Fruit fly (Drosophila melanogaster) whole organism, embryonic: ENCODE data around the gene CG18749.

Experiments
- Aef1 ChIP-seq: fragments of 200-800 bp; sonication (Bioruptor generic); IDR thresholded peaks from 3 replicates; pipeline ENCODE4 v1.3.6; 2022; ENCODE audit warnings: missing biosample characterization, missing genetic modification characterization
- Bgb ChIP-seq: fragments of 200-800 bp; sonication (Bioruptor generic); IDR thresholded peaks from 2 replicates; pipeline ENCODE4 v1.3.6; 2022; ENCODE audit warnings: missing biosample characterization, missing genetic modification characterization; ENCODE audit not compliant: partially characterized antibody
- CG12744 ChIP-seq: fragments of 200-800 bp; sonication (Bioruptor generic); optimal IDR thresholded peaks from 2 replicates; lab custom pipeline; 2016; ENCODE audit warnings: missing biosample characterization, missing genetic modification characterization
- CG13287 ChIP-seq: fragments of 200-800 bp; sonication (Bioruptor generic); IDR thresholded peaks from 2 replicates; pipeline ENCODE4 v1.3.6; 2022; ENCODE audit warnings: missing biosample characterization, missing genetic modification characterization; ENCODE audit not compliant: partially characterized antibody
- CG14050 ChIP-seq: fragments of 200-800 bp; sonication (Bioruptor generic); IDR thresholded peaks from 3 replicates; pipeline ENCODE4 v1.3.6; 2022; ENCODE audit warnings: missing biosample characterization, missing genetic modification characterization
- CG15011 ChIP-seq: fragments of 200-800 bp; sonication (Bioruptor generic); optimal IDR thresholded peaks from 3 replicates; lab custom pipeline; 2018; ENCODE audit warnings: missing biosample characterization, mild to moderate bottlenecking, missing genetic modification characterization
- CG15269 ChIP-seq: fragments of 200-800 bp; sonication (Bioruptor generic); optimal IDR thresholded peaks from 2 replicates; lab custom pipeline; 2018; ENCODE audit warnings: missing biosample characterization, mild to moderate bottlenecking, missing genetic modification characterization, moderate library complexity
- CG1529 ChIP-seq: fragments of 200-800 bp; sonication (Bioruptor generic); optimal IDR thresholded peaks from 3 replicates; lab custom pipeline; 2018; ENCODE audit warnings: missing biosample characterization, missing genetic modification characterization
- CG18619 ChIP-seq: fragments of 200-800 bp; sonication (Bioruptor generic); optimal IDR thresholded peaks from 3 replicates; lab custom pipeline; 2017; ENCODE audit warnings: missing biosample characterization, mild to moderate bottlenecking, missing genetic modification characterization
- CG2889 ChIP-seq: fragments of 200-800 bp; sonication (Bioruptor generic); IDR thresholded peaks from 3 replicates; pipeline ENCODE4 v1.3.6; 2022; ENCODE audit warnings: missing biosample characterization, missing genetic modification characterization
- CG30020 ChIP-seq: fragments of 200-800 bp; optimal IDR thresholded peaks from 2 replicates; lab custom pipeline; 2019; ENCODE audit warnings: missing biosample characterization, mild to moderate bottlenecking, missing genetic modification characterization, moderate library complexity
- CG31388 ChIP-seq: fragments of 200-800 bp; sonication (Bioruptor generic); optimal IDR thresholded peaks from 2 replicates; lab custom pipeline; 2016; ENCODE audit warnings: missing biosample characterization, missing genetic modification characterization
- CG3163 ChIP-seq: fragments of 200-800 bp; sonication (Bioruptor generic); optimal IDR thresholded peaks from 3 replicates; lab custom pipeline; 2016; ENCODE audit warnings: missing biosample characterization, missing genetic modification characterization
- CG33557 ChIP-seq: fragments of 200-800 bp; sonication (Bioruptor generic); optimal IDR thresholded peaks from 2 replicates; lab custom pipeline; 2019; ENCODE audit warnings: missing biosample characterization, mild to moderate bottlenecking, missing genetic modification characterization, moderate library complexity
- CG34224 ChIP-seq: fragments of 200-800 bp; sonication (Bioruptor generic); IDR thresholded peaks from 3 replicates; pipeline ENCODE4 v1.3.6; 2022; ENCODE audit warnings: missing biosample characterization, missing genetic modification characterization; ENCODE audit not compliant: partially characterized antibody
- CG43689 ChIP-seq: fragments of 200-800 bp; sonication (Bioruptor generic); IDR thresholded peaks from 2 replicates; pipeline ENCODE4 v1.3.6; 2022; ENCODE audit warnings: missing biosample characterization, missing genetic modification characterization
- CG8388 ChIP-seq: fragments of 200-800 bp; sonication (Bioruptor generic); optimal IDR thresholded peaks from 2 replicates; lab custom pipeline; 2019; ENCODE audit warnings: missing biosample characterization, mild to moderate bottlenecking, missing genetic modification characterization, moderate library complexity
- D ChIP-seq, 2 experiments: fragments of 200-800 bp in 1 of 2; fragments of >200 bp in 1 of 2; sonication (Bioruptor generic) in 1 of 2; optimal IDR thresholded peaks; 2 replicates in 1 of 2; 3 replicates in 1 of 2; lab custom pipeline; 2017; ENCODE audit warnings: mild to moderate bottlenecking in 1 of 2, missing biosample characterization in 1 of 2, missing genetic modification characterization in 1 of 2, missing genetic modification reagents in 1 of 2
- D19A ChIP-seq: fragments of 200-800 bp; optimal IDR thresholded peaks from 3 replicates; lab custom pipeline; 2019; ENCODE audit warnings: missing biosample characterization, mild to moderate bottlenecking, missing genetic modification characterization, moderate library complexity
- D19B ChIP-seq: fragments of 200-800 bp; sonication (Bioruptor generic); optimal IDR thresholded peaks from 2 replicates; lab custom pipeline; 2017; ENCODE audit warnings: missing biosample characterization, mild to moderate bottlenecking, missing genetic modification characterization
- Dip3 ChIP-seq: fragments of 200-800 bp; sonication (Bioruptor generic); optimal IDR thresholded peaks from 3 replicates; lab custom pipeline; 2016; ENCODE audit warnings: missing biosample characterization, missing genetic modification characterization
- Dref ChIP-seq: fragments of 200-800 bp; sonication (Bioruptor generic); IDR thresholded peaks from 2 replicates; pipeline ENCODE4 v1.3.6; 2022; ENCODE audit warnings: missing biosample characterization, missing genetic modification characterization
- HLH3B ChIP-seq: fragments of 200-800 bp; sonication (Bioruptor generic); IDR thresholded peaks from 2 replicates; pipeline ENCODE4 v1.3.6; 2022; ENCODE audit warnings: missing biosample characterization, missing genetic modification characterization
- Hsf ChIP-seq: fragments of 200-800 bp; sonication (Bioruptor generic); optimal IDR thresholded peaks from 3 replicates; lab custom pipeline; 2016; ENCODE audit warnings: missing biosample characterization, missing genetic modification characterization
- NC2β ChIP-seq: fragments of 200-800 bp; sonication (Bioruptor generic); optimal IDR thresholded peaks from 2 replicates; lab custom pipeline; 2016; ENCODE audit warnings: missing biosample characterization, missing genetic modification characterization
- Nf-YC ChIP-seq: fragments of 200-800 bp; optimal IDR thresholded peaks from 3 replicates; lab custom pipeline; 2019; ENCODE audit warnings: missing biosample characterization, mild to moderate bottlenecking, missing genetic modification characterization, moderate library complexity
- ab ChIP-seq: fragments of 200-800 bp; sonication (Bioruptor generic); optimal IDR thresholded peaks from 2 replicates; lab custom pipeline; 2016; ENCODE audit warnings: missing biosample characterization, missing genetic modification characterization
- aop ChIP-seq: fragments of 200-800 bp; sonication (Bioruptor generic); IDR thresholded peaks from 2 replicates; pipeline ENCODE4 v1.3.6; 2022; ENCODE audit warnings: missing biosample characterization, missing genetic modification characterization
- bbx ChIP-seq: fragments of 200-800 bp; sonication (Bioruptor generic); IDR thresholded peaks from 2 replicates; pipeline ENCODE4 v1.3.6; 2022; ENCODE audit warnings: missing biosample characterization, missing genetic modification characterization; ENCODE audit not compliant: partially characterized antibody
- bcd ChIP-seq: fragments of 200-800 bp; sonication (Bioruptor generic); optimal IDR thresholded peaks from 2 replicates; lab custom pipeline; 2017; ENCODE audit warnings: missing biosample characterization, mild to moderate bottlenecking, missing genetic modification characterization
- cad ChIP-seq: fragments of >200 bp; optimal IDR thresholded peaks from 2 replicates; lab custom pipeline; 2017; ENCODE audit warnings: missing biosample characterization, missing genetic modification characterization
- chn ChIP-seq: fragments of 200-800 bp; sonication (Bioruptor generic); optimal IDR thresholded peaks from 2 replicates; lab custom pipeline; 2016; ENCODE audit warnings: missing biosample characterization, missing genetic modification characterization
- dysf ChIP-seq: fragments of 200-800 bp; sonication (Bioruptor generic); IDR thresholded peaks from 3 replicates; pipeline ENCODE4 v1.3.6; 2022; ENCODE audit warnings: missing biosample characterization, missing genetic modification characterization
- ems ChIP-seq: fragments of 200-800 bp; sonication (Bioruptor generic); optimal IDR thresholded peaks from 3 replicates; lab custom pipeline; 2016; ENCODE audit warnings: missing biosample characterization, missing genetic modification characterization
- fd102C ChIP-seq: fragments of 200-800 bp; sonication (Bioruptor generic); optimal IDR thresholded peaks from 2 replicates; lab custom pipeline; 2018; ENCODE audit warnings: missing biosample characterization, mild to moderate bottlenecking, missing genetic modification characterization, moderate library complexity
- h ChIP-seq: fragments of >200 bp; optimal IDR thresholded peaks from 2 replicates; lab custom pipeline; 2017
- hb ChIP-seq: fragments of 200-800 bp; sonication (Bioruptor generic); IDR thresholded peaks from 3 replicates; pipeline ENCODE4 v1.3.6; 2022; ENCODE audit warnings: missing biosample characterization, missing genetic modification characterization; ENCODE audit not compliant: partially characterized antibody
- insv ChIP-seq, 2 experiments: fragments of 200-800 bp; sonication (Bioruptor generic); optimal IDR thresholded peaks; 3 replicates each; lab custom pipeline; 2016 to 2018; ENCODE audit warnings: missing biosample characterization in 2 of 2, missing genetic modification characterization in 2 of 2
- ken ChIP-seq: fragments of 200-800 bp; sonication (Bioruptor generic); IDR thresholded peaks from 3 replicates; pipeline ENCODE4 v1.3.6; 2022; ENCODE audit warnings: missing biosample characterization, missing genetic modification characterization
- lbe ChIP-seq: fragments of 200-800 bp; sonication (Bioruptor generic); optimal IDR thresholded peaks from 2 replicates; lab custom pipeline; 2016; ENCODE audit warnings: missing biosample characterization, mild to moderate bottlenecking, missing genetic modification characterization
- mam ChIP-seq: fragments of 200-800 bp; sonication (Bioruptor generic); optimal IDR thresholded peaks from 3 replicates; lab custom pipeline; 2016; ENCODE audit warnings: missing biosample characterization, missing genetic modification characterization
- pan ChIP-seq, 4 experiments: fragments of >200 bp in 3 of 4; fragments of 200-800 bp in 1 of 4; sonication (Bioruptor generic) in 1 of 4; optimal IDR thresholded peaks in 3 of 4; IDR thresholded peaks in 1 of 4; 2 replicates each; pipeline versions ENCODE4 v1.3.6 to Lab custom; 2017 to 2022; ENCODE audit warnings: missing biosample characterization in 2 of 4, missing genetic modification characterization in 2 of 4, mixed read lengths in 1 of 4
- run ChIP-seq: fragments of 200-800 bp; sonication (Bioruptor generic); optimal IDR thresholded peaks from 3 replicates; lab custom pipeline; 2018; ENCODE audit warnings: missing biosample characterization, mild to moderate bottlenecking, missing genetic modification characterization
- sima ChIP-seq: fragments of 200-800 bp; sonication (Bioruptor generic); optimal IDR thresholded peaks from 2 replicates; lab custom pipeline; 2016; ENCODE audit warnings: missing biosample characterization, missing genetic modification characterization
- so ChIP-seq: fragments of 200-800 bp; sonication (Bioruptor generic); IDR thresholded peaks from 3 replicates; pipeline ENCODE4 v1.3.6; 2022; ENCODE audit warnings: missing biosample characterization, missing genetic modification characterization
- tio ChIP-seq: fragments of 200-800 bp; sonication (Bioruptor generic); optimal IDR thresholded peaks from 2 replicates; lab custom pipeline; 2017; ENCODE audit warnings: missing biosample characterization, missing genetic modification characterization, inconsistent platforms
- wor ChIP-seq: fragments of 200-800 bp; sonication (Bioruptor generic); IDR thresholded peaks from 2 replicates; pipeline ENCODE4 v1.3.6; 2022; ENCODE audit warnings: missing biosample characterization, missing genetic modification characterization
- zf30C ChIP-seq: fragments of 200-800 bp; sonication (Bioruptor generic); optimal IDR thresholded peaks from 3 replicates; lab custom pipeline; 2018; ENCODE audit warnings: missing biosample characterization, mild to moderate bottlenecking, missing genetic modification characterization
- zfh1 ChIP-seq: fragments of 200-800 bp; sonication (Bioruptor generic); IDR thresholded peaks from 3 replicates; pipeline ENCODE4 v1.3.6; 2022; ENCODE audit warnings: missing biosample characterization, missing genetic modification characterization

Gene CG18749

DNA sequence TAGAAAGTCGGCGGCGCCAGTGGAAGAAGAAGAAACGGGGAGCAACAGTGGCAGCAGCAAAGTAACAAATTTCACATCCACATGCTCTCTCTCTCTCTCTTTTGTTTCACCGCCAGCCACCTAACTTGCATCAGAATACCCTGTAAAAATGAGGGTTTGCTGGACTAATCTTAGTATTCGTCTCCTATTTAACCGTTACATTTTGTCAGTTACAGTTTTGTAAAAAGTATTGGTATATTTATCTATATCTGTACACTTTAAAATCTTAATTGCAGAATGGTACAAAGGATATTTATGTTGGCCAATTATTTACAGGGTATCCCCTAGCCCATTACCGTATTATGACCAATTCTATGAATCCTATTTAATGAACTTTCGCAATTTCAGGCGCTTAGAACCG is 10.0 kb upstream of the CG18749 start (continued):
- peak in 1 of 2 experiments; percentile 61 for TF ChIP-seq pan (optimal IDR thresholded peaks at IDR 0.05; lab: Kevin White, UChicago)
- no peak for TF ChIP-seq pan (GFP tag; optimal IDR thresholded peaks at IDR 0.05 in 1 of 2, IDR thresholded peaks at IDR 0.05 in 1 of 2)
- TF ChIP-seq wor (GFP tag; lab: Robert Waterston, UW): no peak
- no peak for TF ChIP-seq CG31388 (GFP tag; lab: Kevin White, UChicago)
- TF ChIP-seq insv (GFP tag; optimal IDR thresholded peaks at IDR 0.05; lab: Kevin White, UChicago): no peak
- peak; percentile 21; the same call in 1 of the 2 replicates for TF ChIP-seq HLH3B (GFP tag; lab: Robert Waterston, UW)
- TF ChIP-seq dysf (GFP tag; lab: Robert Waterston, UW): no peak
- TF ChIP-seq CG8388 (GFP tag; lab: Kevin White, UChicago): peak; percentile 53
- no peak for TF ChIP-seq CG34224
- TF ChIP-seq CG15269 (tag; lab: Kevin White, UChicago): no peak
- no peak for TF ChIP-seq D (optimal IDR thresholded peaks at IDR 0.05; lab: Kevin White, UChicago)
- TF ChIP-seq D (GFP tag; optimal IDR thresholded peaks at IDR 0.05; lab: Kevin White, UChicago): peak; percentile 28
- TF ChIP-seq CG3163 (GFP tag; lab: Kevin White, UChicago): no peak
- no peak for TF ChIP-seq bcd (GFP tag; lab: Kevin White, UChicago)
- TF ChIP-seq bbx: no peak
- no peak for TF ChIP-seq hb (GFP tag; lab: Robert Waterston, UW)
- no peak for TF ChIP-seq sima
- no peak for TF ChIP-seq mam (GFP tag; lab: Kevin White, UChicago)
- no peak for TF ChIP-seq CG30020
- TF ChIP-seq Bgb (GFP tag; lab: Robert Waterston, UW): no peak
- TF ChIP-seq zfh1 (GFP tag; lab: Robert Waterston, UW): peak; percentile 27; the same call in 1 of the 3 replicates
- peak; percentile 8 for TF ChIP-seq tio
- no peak for TF ChIP-seq Dref (GFP tag; lab: Robert Waterston, UW)
- TF ChIP-seq ken (GFP tag; lab: Robert Waterston, UW): no peak
- no peak for TF ChIP-seq CG2889
- no peak for TF ChIP-seq ab
- peak; percentile 20 for TF ChIP-seq Hsf (GFP tag; lab: Kevin White, UChicago)
- no peak for TF ChIP-seq run

DNA sequence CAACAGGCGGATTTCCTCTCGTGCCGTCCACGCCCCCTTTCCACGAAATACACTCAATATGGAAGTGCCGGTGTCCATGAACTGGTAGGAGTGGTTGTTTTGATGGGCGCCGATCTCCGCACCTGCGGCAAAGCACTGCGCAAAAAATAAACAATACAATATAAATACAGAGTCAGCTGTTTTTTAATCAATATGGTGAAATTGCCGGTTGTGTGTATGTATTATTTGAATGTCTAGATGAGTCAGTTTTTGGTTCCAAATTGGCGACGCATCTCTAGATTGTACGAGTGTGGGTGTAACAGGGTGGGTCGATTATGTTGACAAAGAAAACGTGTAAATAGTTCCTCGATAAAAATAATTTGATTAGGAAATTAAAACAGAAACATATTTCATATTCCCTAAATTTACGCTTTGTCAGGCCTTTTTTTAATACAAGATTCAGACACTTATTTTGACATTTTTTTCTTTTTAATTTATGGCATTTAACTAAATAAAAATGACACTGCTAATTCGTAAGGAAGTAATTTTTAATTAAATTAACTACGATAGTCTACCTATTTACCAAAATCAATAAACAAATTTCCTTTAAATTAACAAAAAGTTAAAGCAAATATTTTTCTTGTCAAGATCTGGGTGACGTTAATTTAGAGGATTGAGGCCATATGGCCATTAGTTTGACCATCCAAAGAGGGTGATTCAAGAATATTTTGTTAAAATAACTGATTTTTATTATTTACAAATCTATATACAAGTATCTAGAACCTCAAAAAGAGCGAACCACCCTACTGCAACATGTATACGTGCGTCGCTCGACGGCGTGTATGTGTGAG is 4.2 kb upstream of the CG18749 start:
- TF ChIP-seq so (peak; percentile 80), CG15011 (GFP tag; lab: Kevin White, UChicago) (peak; percentile 91), cad (GFP tag; lab: Kevin White, UChicago) (no peak), fd102C (GFP tag; lab: Kevin White, UChicago) (no peak), lbe (GFP tag; lab: Kevin White, UChicago) (peak; percentile 56), h (no peak), Nf-YC (peak; percentile 89), zfh1 (GFP tag; lab: Robert Waterston, UW) (peak; percentile 76; the same call in 1 of the 3 replicates), Dip3 (GFP tag; lab: Kevin White, UChicago) (peak; percentile 68), aop (GFP tag; lab: Robert Waterston, UW) (no peak), chn (GFP tag; lab: Kevin White, UChicago) (peak; percentile 63), CG12744 (GFP tag; lab: Kevin White, UChicago) (peak; percentile 82), CG43689 (GFP tag; lab: Robert Waterston, UW) (peak; percentile 58), D19B (peak; percentile 83), zf30C (no peak), D19A (peak; percentile 88), CG33557 (GFP tag; lab: Kevin White, UChicago) (peak; percentile 90), CG1529 (GFP tag; lab: Kevin White, UChicago) (peak; percentile 89), NC2β (GFP tag; lab: Kevin White, UChicago) (peak; percentile 32), ems (GFP tag; lab: Kevin White, UChicago) (peak; percentile 52), run (peak; percentile 88), CG18619 (GFP tag; lab: Kevin White, UChicago) (peak; percentile 95), CG14050 (GFP tag; lab: Robert Waterston, UW) (peak; percentile 49; the same call in 2 of the 3 replicates), CG13287 (GFP tag; lab: Robert Waterston, UW) (no peak; the same call in 1 of the 2 replicates), Aef1 (peak; percentile 59; the same call in 2 of the 3 replicates)
